Fruit fly (Drosophila melanogaster) whole organism, embryonic: ENCODE results near the gene Rab9D.
A peak's percentile ranks its signal among the peaks of the same experiment; 100 is the strongest.

Experiments used
- Asciz ChIP-seq: fragments of 200-800 bp; sonication (Bioruptor generic); optimal IDR thresholded peaks from 2 replicates; lab custom pipeline; 2017; ENCODE audit warnings: missing biosample characterization, mild to moderate bottlenecking, missing genetic modification characterization, missing genetic modification reagents
- Atf-2 ChIP-seq: fragments of 200-800 bp; sonication (Bioruptor generic); optimal IDR thresholded peaks from 2 replicates; lab custom pipeline; 2016; ENCODE audit warnings: missing biosample characterization, missing genetic modification characterization
- CG10321 ChIP-seq: fragments of 200-800 bp; sonication (Bioruptor generic); IDR thresholded peaks from 2 replicates; pipeline ENCODE4 v1.3.6; 2022; ENCODE audit warnings: missing biosample characterization, missing genetic modification characterization
- CG10654 ChIP-seq: fragments of 200-800 bp; sonication (Bioruptor generic); optimal IDR thresholded peaks from 2 replicates; lab custom pipeline; 2016; ENCODE audit warnings: missing biosample characterization, missing genetic modification characterization
- CG10979 ChIP-seq: fragments of 200-800 bp; sonication (Bioruptor generic); optimal IDR thresholded peaks from 2 replicates; lab custom pipeline; 2018; ENCODE audit warnings: missing biosample characterization, mild to moderate bottlenecking, missing genetic modification characterization, moderate library complexity
- CG12769 ChIP-seq: fragments of 200-800 bp; sonication (Bioruptor generic); optimal IDR thresholded peaks from 2 replicates; lab custom pipeline; 2019; ENCODE audit warnings: missing biosample characterization, mild to moderate bottlenecking, missing genetic modification characterization, moderate library complexity
- CG13894 ChIP-seq: fragments of 200-800 bp; sonication (Bioruptor generic); optimal IDR thresholded peaks from 3 replicates; lab custom pipeline; 2018; ENCODE audit warnings: missing biosample characterization, mild to moderate bottlenecking, missing genetic modification characterization, moderate library complexity
- CG14014 ChIP-seq: fragments of 200-800 bp; sonication (Bioruptor generic); IDR thresholded peaks from 2 replicates; pipeline ENCODE4 v1.3.6; 2022; ENCODE audit warnings: missing biosample characterization, missing genetic modification characterization
- CG14667 ChIP-seq: fragments of 200-800 bp; sonication (Bioruptor generic); IDR thresholded peaks from 2 replicates; pipeline ENCODE4 v1.3.6; 2022; ENCODE audit warnings: missing biosample characterization, missing genetic modification characterization
- CG16813 ChIP-seq: fragments of 200-800 bp; sonication (Bioruptor generic); IDR thresholded peaks from 3 replicates; pipeline ENCODE4 v1.3.6; 2022; ENCODE audit warnings: missing biosample characterization, missing genetic modification characterization; ENCODE audit not compliant: partially characterized antibody
- CG17186 ChIP-seq: fragments of 200-800 bp; sonication (Bioruptor generic); optimal IDR thresholded peaks from 3 replicates; lab custom pipeline; 2017; ENCODE audit warnings: missing biosample characterization, missing genetic modification reagents, missing genetic modification characterization
- CG1832 ChIP-seq: fragments of 200-800 bp; sonication (Bioruptor generic); optimal IDR thresholded peaks from 2 replicates; lab custom pipeline; 2017; ENCODE audit warnings: missing biosample characterization, mild to moderate bottlenecking, missing genetic modification characterization, inconsistent platforms
- CG18476 ChIP-seq: fragments of 200-800 bp; sonication (Bioruptor generic); optimal IDR thresholded peaks from 2 replicates; lab custom pipeline; 2016; ENCODE audit warnings: missing biosample characterization, mild to moderate bottlenecking, missing genetic modification characterization
- CG18619 ChIP-seq: fragments of 200-800 bp; sonication (Bioruptor generic); optimal IDR thresholded peaks from 3 replicates; lab custom pipeline; 2017; ENCODE audit warnings: missing biosample characterization, mild to moderate bottlenecking, missing genetic modification characterization
- CG2712 ChIP-seq: fragments of 200-800 bp; optimal IDR thresholded peaks from 3 replicates; lab custom pipeline; 2019; ENCODE audit warnings: missing biosample characterization, mild to moderate bottlenecking, missing genetic modification characterization, moderate library complexity
- CG3847 ChIP-seq: fragments of 200-800 bp; sonication (Bioruptor generic); IDR thresholded peaks from 2 replicates; pipeline ENCODE4 v1.3.6; 2022; ENCODE audit warnings: missing biosample characterization, missing genetic modification characterization
- CG4424 ChIP-seq: fragments of 200-800 bp; sonication (Bioruptor generic); optimal IDR thresholded peaks from 3 replicates; lab custom pipeline; 2016; ENCODE audit warnings: missing biosample characterization, missing genetic modification characterization
- CG4707 ChIP-seq: fragments of 200-800 bp; sonication (Bioruptor generic); optimal IDR thresholded peaks from 2 replicates; lab custom pipeline; 2018; ENCODE audit warnings: missing biosample characterization, mild to moderate bottlenecking, missing genetic modification characterization, moderate library complexity
- CG4820 ChIP-seq: fragments of 200-800 bp; sonication (Bioruptor generic); optimal IDR thresholded peaks from 3 replicates; lab custom pipeline; 2016; ENCODE audit warnings: missing biosample characterization, missing genetic modification characterization
- CG5245 ChIP-seq: fragments of 200-800 bp; sonication (Bioruptor generic); optimal IDR thresholded peaks from 3 replicates; lab custom pipeline; 2016; ENCODE audit warnings: missing biosample characterization, missing genetic modification characterization
- CG6254 ChIP-seq: fragments of 200-800 bp; sonication (Bioruptor generic); optimal IDR thresholded peaks from 3 replicates; lab custom pipeline; 2017; ENCODE audit warnings: mild to moderate bottlenecking, missing biosample characterization, missing genetic modification reagents, missing genetic modification characterization
- CG7372 ChIP-seq: fragments of 200-800 bp; sonication (Bioruptor generic); IDR thresholded peaks from 2 replicates; pipeline ENCODE4 v1.3.6; 2022; ENCODE audit warnings: missing biosample characterization, missing genetic modification characterization
- Doc3 ChIP-seq: fragments of 200-800 bp; sonication (Bioruptor generic); IDR thresholded peaks from 3 replicates; pipeline ENCODE4 v1.3.6; 2022; ENCODE audit warnings: missing biosample characterization, missing genetic modification characterization; ENCODE audit not compliant: partially characterized antibody
- Ets65A ChIP-seq: fragments of 200-800 bp; sonication (Bioruptor generic); peaks from one replicate; lab custom pipeline; 2016; ENCODE audit warnings: missing biosample characterization, missing genetic modification characterization
- HLH3B ChIP-seq: fragments of 200-800 bp; sonication (Bioruptor generic); IDR thresholded peaks from 2 replicates; pipeline ENCODE4 v1.3.6; 2022; ENCODE audit warnings: missing biosample characterization, missing genetic modification characterization
- HLH54F ChIP-seq: fragments of 200-800 bp; sonication (Bioruptor generic); optimal IDR thresholded peaks from 3 replicates; lab custom pipeline; 2016; ENCODE audit warnings: missing biosample characterization, missing genetic modification characterization
- HLHmδ ChIP-seq: fragments of 200-800 bp; sonication (Bioruptor generic); optimal IDR thresholded peaks from 2 replicates; lab custom pipeline; 2018; ENCODE audit warnings: missing biosample characterization, mild to moderate bottlenecking, missing genetic modification characterization, moderate library complexity
- Hr39 ChIP-seq: fragments of >200 bp; optimal IDR thresholded peaks from 2 replicates; lab custom pipeline; 2017
- Hr51 ChIP-seq, 2 experiments: fragments of 200-800 bp; sonication (Bioruptor generic); optimal IDR thresholded peaks; 2 replicates in 1 of 2; 3 replicates in 1 of 2; lab custom pipeline; 2016 to 2018; ENCODE audit warnings: missing biosample characterization in 2 of 2, missing genetic modification characterization in 2 of 2, mild to moderate bottlenecking in 1 of 2, moderate library complexity in 1 of 2
- Neu2 ChIP-seq: fragments of 200-800 bp; sonication (Bioruptor generic); optimal IDR thresholded peaks from 3 replicates; lab custom pipeline; 2016; ENCODE audit warnings: missing biosample characterization, missing genetic modification characterization, borderline replicate concordance
- Opbp ChIP-seq: fragments of 200-800 bp; sonication (Bioruptor generic); IDR thresholded peaks from 3 replicates; pipeline ENCODE4 v1.3.6; 2022; ENCODE audit warnings: missing biosample characterization, missing genetic modification characterization; ENCODE audit not compliant: partially characterized antibody
- Poxn ChIP-seq: fragments of 200-800 bp; sonication (Bioruptor generic); IDR thresholded peaks from 2 replicates; pipeline ENCODE4 v1.3.6; 2022; ENCODE audit warnings: missing biosample characterization, missing genetic modification characterization
- Ssrp ChIP-seq: fragments of 200-800 bp; sonication (Bioruptor generic); optimal IDR thresholded peaks from 2 replicates; lab custom pipeline; 2018; ENCODE audit warnings: missing biosample characterization, mild to moderate bottlenecking, missing genetic modification characterization, moderate library complexity
- bbx ChIP-seq: fragments of 200-800 bp; sonication (Bioruptor generic); IDR thresholded peaks from 2 replicates; pipeline ENCODE4 v1.3.6; 2022; ENCODE audit warnings: missing biosample characterization, missing genetic modification characterization; ENCODE audit not compliant: partially characterized antibody
- cad ChIP-seq: fragments of >200 bp; optimal IDR thresholded peaks from 2 replicates; lab custom pipeline; 2017; ENCODE audit warnings: missing biosample characterization, missing genetic modification characterization
- ci ChIP-seq: fragments of 200-800 bp; sonication (Bioruptor generic); IDR thresholded peaks from 3 replicates; pipeline ENCODE4 v1.3.6; 2022; ENCODE audit warnings: missing biosample characterization, missing genetic modification characterization
- eve ChIP-seq, 2 experiments: fragments of >200 bp; optimal IDR thresholded peaks; 2 replicates each; lab custom pipeline; 2017; ENCODE audit warnings: missing biosample characterization in 2 of 2, missing genetic modification characterization in 2 of 2
- lab ChIP-seq: fragments of 200-800 bp; sonication (Bioruptor generic); optimal IDR thresholded peaks from 3 replicates; lab custom pipeline; 2017; ENCODE audit warnings: missing biosample characterization, missing genetic modification characterization, mild to moderate bottlenecking, moderate library complexity, missing genetic modification reagents
- lilli ChIP-seq: fragments of 200-800 bp; sonication (Bioruptor generic); optimal IDR thresholded peaks from 3 replicates; lab custom pipeline; 2016; ENCODE audit warnings: missing biosample characterization, missing genetic modification characterization
- luna ChIP-seq: fragments of 200-800 bp; sonication (Bioruptor generic); optimal IDR thresholded peaks from 2 replicates; lab custom pipeline; 2016; ENCODE audit warnings: missing biosample characterization, missing genetic modification characterization
- maf-S ChIP-seq: fragments of 200-800 bp; sonication (Bioruptor generic); optimal IDR thresholded peaks from 2 replicates; lab custom pipeline; 2016; ENCODE audit warnings: missing biosample characterization, missing genetic modification characterization
- otp ChIP-seq: fragments of 200-800 bp; sonication (Bioruptor generic); IDR thresholded peaks from 3 replicates; pipeline ENCODE4, ENCODE4 v1.3.6; 2022; ENCODE audit warnings: missing biosample characterization, missing genetic modification characterization
- pan ChIP-seq, 4 experiments: fragments of >200 bp in 3 of 4; fragments of 200-800 bp in 1 of 4; sonication (Bioruptor generic) in 1 of 4; optimal IDR thresholded peaks in 3 of 4; IDR thresholded peaks in 1 of 4; 2 replicates each; pipeline versions ENCODE4 v1.3.6 to Lab custom; 2017 to 2022; ENCODE audit warnings: missing biosample characterization in 2 of 4, missing genetic modification characterization in 2 of 4, mixed read lengths in 1 of 4
- sc ChIP-seq, 3 experiments: fragments of >200 bp in 2 of 3; fragments of 200-800 bp in 1 of 3; sonication (Bioruptor generic) in 1 of 3; optimal IDR thresholded peaks; 2 replicates in 2 of 3; 3 replicates in 1 of 3; lab custom pipeline; 2017; ENCODE audit warnings: mild to moderate bottlenecking in 1 of 3, missing biosample characterization in 1 of 3, missing genetic modification characterization in 1 of 3, missing genetic modification reagents in 1 of 3
- slp2 ChIP-seq: fragments of 200-800 bp; sonication (Bioruptor generic); optimal IDR thresholded peaks from 2 replicates; lab custom pipeline; 2016; ENCODE audit warnings: missing biosample characterization, missing genetic modification characterization
- sqz ChIP-seq: fragments of 200-800 bp; sonication (Bioruptor generic); optimal IDR thresholded peaks from 3 replicates; lab custom pipeline; 2018; ENCODE audit warnings: missing biosample characterization, mild to moderate bottlenecking, missing genetic modification characterization
- ssp ChIP-seq: fragments of 200-800 bp; sonication (Bioruptor generic); IDR thresholded peaks from 2 replicates; pipeline ENCODE4 v1.3.6; 2022; ENCODE audit warnings: missing biosample characterization, missing genetic modification characterization
- zfh2 ChIP-seq: fragments of 200-800 bp; sonication (Bioruptor generic); optimal IDR thresholded peaks from 2 replicates; lab custom pipeline; 2016; ENCODE audit warnings: missing biosample characterization, missing genetic modification characterization

Gene Rab9D

dm6 chrX:10600254-10600916 lies 11.5 kb downstream of the Rab9D start (continued):
- TF ChIP-seq Ets65A (GFP tag; lab: Kevin White, UChicago) (peak; percentile 77), ssp (GFP tag; lab: Robert Waterston, UW) (peak; percentile 43; the same call in 1 of the 2 replicates), CG10979 (tag; lab: Kevin White, UChicago) (peak; percentile 33), CG3847 (GFP tag; lab: Robert Waterston, UW) (peak; percentile 47), Hr51 (GFP tag; optimal IDR thresholded peaks at IDR 0.05; lab: Kevin White, UChicago) (no peak), CG5245 (GFP tag; lab: Kevin White, UChicago) (peak; percentile 32), otp (GFP tag; lab: Robert Waterston, UW) (peak; percentile 64; the same call in 1 of the 3 replicates), Ssrp (tag; lab: Kevin White, UChicago) (peak; percentile 25), CG10321 (no peak), CG12769 (tag; lab: Kevin White, UChicago) (peak; percentile 80), sc (optimal IDR thresholded peaks at IDR 0.05; lab: Kevin White, UChicago) (no peak), sc (GFP tag; optimal IDR thresholded peaks at IDR 0.05; lab: Kevin White, UChicago) (no peak), Atf-2 (GFP tag; lab: Kevin White, UChicago) (no peak), Hr39 (lab: Kevin White, UChicago) (no peak), CG2712 (tag; lab: Kevin White, UChicago) (peak; percentile 50), CG18476 (GFP tag; lab: Kevin White, UChicago) (no peak), Asciz (GFP tag; lab: Kevin White, UChicago) (no peak), CG7372 (GFP tag; lab: Robert Waterston, UW) (0 out of 2 replicates have a peak, but pooled peaks have one; percentile 32), Poxn (GFP tag; lab: Robert Waterston, UW) (no peak), lab (GFP tag; lab: Kevin White, UChicago) (peak; percentile 66), Opbp (GFP tag; lab: Robert Waterston, UW) (no peak), CG14014 (0 out of 2 replicates have a peak, but pooled peaks have one; percentile 44), HLHmδ (GFP tag; lab: Kevin White, UChicago) (no peak), CG6254 (no peak), pan (optimal IDR thresholded peaks at IDR 0.05; lab: Kevin White, UChicago) (no peak), pan (GFP tag; optimal IDR thresholded peaks at IDR 0.05 in 1 of 2, IDR thresholded peaks at IDR 0.05 in 1 of 2) (peak in 1 of 2 experiments; percentile 79), slp2 (GFP tag; lab: Kevin White, UChicago) (peak; percentile 25), CG10654 (GFP tag; lab: Kevin White, UChicago) (no peak), zfh2 (peak; percentile 21), cad (no peak), HLH3B (GFP tag; lab: Robert Waterston, UW) (peak; percentile 62), Neu2 (GFP tag; lab: Kevin White, UChicago) (peak; percentile 85), eve (GFP tag; optimal IDR thresholded peaks at IDR 0.05; lab: Kevin White, UChicago) (no peak), maf-S (GFP tag; lab: Kevin White, UChicago) (peak; percentile 13), luna (no peak), CG18619 (GFP tag; lab: Kevin White, UChicago) (no peak), sqz (GFP tag; lab: Kevin White, UChicago) (no peak), lilli (GFP tag; lab: Kevin White, UChicago) (peak; percentile 46), Doc3 (GFP tag; lab: Robert Waterston, UW) (no peak), ci (peak; percentile 82), CG14667 (GFP tag; lab: Robert Waterston, UW) (peak; percentile 30; the same call in 1 of the 2 replicates), CG16813 (GFP tag; lab: Robert Waterston, UW) (no peak), CG13894 (tag; lab: Kevin White, UChicago) (no peak), HLH54F (GFP tag; lab: Kevin White, UChicago) (no peak), CG1832 (GFP tag; lab: Kevin White, UChicago) (no peak), bbx (GFP tag; lab: Robert Waterston, UW) (no peak), CG4820 (GFP tag; lab: Kevin White, UChicago) (peak; percentile 41), CG4707 (GFP tag; lab: Kevin White, UChicago) (no peak), CG17186 (GFP tag; lab: Kevin White, UChicago) (no peak), CG4424 (peak; percentile 53)
